Worm (Caenorhabditis elegans): ENCODE measurements around the gene W07G4.2.

ce11 chrV:13022265-13022664 lies 14.1 kb downstream of the W07G4.2 start:
- TF ChIP-seq rbr-2 (tag; optimal IDR thresholded peaks at IDR 0.05) (no peak), mxl-2 (GFP tag; conservative IDR thresholded peaks at IDR 0.05) (no peak), R02D3.7 (tag; optimal IDR thresholded peaks at IDR 0.05) (no peak), ceh-82 (tag; optimal IDR thresholded peaks at IDR 0.05) (no peak), nhr-76 (tag; optimal IDR thresholded peaks at IDR 0.05) (no peak)

All from whole organism, L4 larva.